Worm (Caenorhabditis elegans) whole organism, mixed stage, embryonic: ENCODE data around the gene str-115.

Source experiments
- blmp-1 ChIP-seq: fragments of 150-350 bp; optimal IDR thresholded peaks from 2 replicates; lab custom pipeline; 2014; ENCODE audit warnings: missing biosample characterization, missing genetic modification characterization
- ces-1 ChIP-seq: fragments of 150-350 bp; optimal IDR thresholded peaks from 2 replicates; lab custom pipeline; 2014; ENCODE audit warnings: missing biosample characterization, missing genetic modification reagents, missing genetic modification characterization
- elt-3 ChIP-seq: fragments of 150-350 bp; optimal IDR thresholded peaks from 2 replicates; lab custom pipeline; 2014; ENCODE audit warnings: missing biosample characterization, missing genetic modification characterization
- lsy-2 ChIP-seq: fragments of 150-350 bp; optimal IDR thresholded peaks from 2 replicates; lab custom pipeline; 2014; ENCODE audit warnings: missing biosample characterization, missing genetic modification characterization
- mep-1 ChIP-seq: fragments of 150-350 bp; optimal IDR thresholded peaks from 2 replicates; lab custom pipeline; 2017; ENCODE audit warnings: missing biosample characterization, missing genetic modification reagents, missing genetic modification characterization, inconsistent platforms
- nhr-2 ChIP-seq: fragments of 150-350 bp; optimal IDR thresholded peaks from 2 replicates; lab custom pipeline; 2014; ENCODE audit warnings: missing biosample characterization, missing genetic modification characterization
- sem-2 ChIP-seq: fragments of 200-800 bp; sonication (Bioruptor generic); optimal IDR thresholded peaks from 2 replicates; lab custom pipeline; 2018; ENCODE audit warnings: mild to moderate bottlenecking, missing genetic modification characterization, missing compliant biosample characterization
- unc-120 ChIP-seq: sonication (generic microtip); optimal IDR thresholded peaks from 2 replicates; lab custom pipeline; 2017; ENCODE audit warnings: missing genetic modification characterization, missing compliant biosample characterization; ENCODE audit not compliant: poor library complexity, severe bottlenecking
- unc-39 ChIP-seq: fragments of 150-350 bp; optimal IDR thresholded peaks from 2 replicates; lab custom pipeline; 2014; ENCODE audit warnings: missing biosample characterization, missing genetic modification characterization
- unc-62 ChIP-seq: fragments of 150-350 bp; optimal IDR thresholded peaks from 2 replicates; lab custom pipeline; 2014; ENCODE audit warnings: missing biosample characterization, missing genetic modification reagents, missing genetic modification characterization
- ztf-11 ChIP-seq: fragments of 150-350 bp; optimal IDR thresholded peaks from 2 replicates; lab custom pipeline; 2014; ENCODE audit warnings: missing biosample characterization, missing genetic modification characterization

DNA sequence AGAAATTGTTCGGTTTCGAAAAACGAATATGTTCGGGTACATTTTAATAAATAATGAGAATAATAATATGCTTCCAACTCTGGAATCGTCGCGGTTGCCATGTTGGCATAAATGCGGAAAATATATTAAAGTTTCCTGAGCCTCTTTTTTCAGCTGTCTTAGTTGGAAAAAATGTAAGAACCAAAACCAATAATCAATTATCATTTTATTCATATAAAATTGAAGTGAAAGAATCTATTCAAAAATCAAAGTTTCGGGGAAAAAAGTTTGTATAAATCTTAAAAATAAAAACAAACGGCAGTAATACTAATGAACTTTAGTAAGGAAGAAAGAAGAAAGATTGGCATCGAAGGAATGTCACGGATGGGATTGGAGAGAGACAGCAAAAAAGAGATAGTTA, 36.0 kb downstream of the str-115 start, which contains the start of gene srh-45:
- TF ChIP-seq elt-3 (no peak), ces-1 (GFP tag; lab: Kevin White, UChicago) (no peak), sem-2 (GFP tag; lab: Kevin White, UChicago) (no peak), ztf-11 (no peak), nhr-2 (tag; lab: Kevin White, UChicago) (no peak), unc-62 (no peak), mep-1 (no peak), blmp-1 (no peak), unc-120 (tag; lab: Kevin White, UChicago) (no peak), lsy-2 (tag; lab: Kevin White, UChicago) (no peak), unc-39 (tag; lab: Kevin White, UChicago) (no peak)
